Worm (Caenorhabditis elegans) whole organism, L4 larva: ENCODE data around the gene srh-31.

Source experiments
- ctbp-1 ChIP-seq: fragments of 200-800 bp; sonication (Bioruptor generic); IDR thresholded peaks from 2 replicates; pipeline ENCODE4 v1.3.6; 2022; ENCODE audit warnings: missing genetic modification reagents, missing genetic modification characterization, missing compliant biosample characterization
- daf-16 ChIP-seq, 3 experiments: sonication (generic microtip); optimal IDR thresholded peaks; 2 replicates each; lab custom pipeline; 2016 to 2017; ENCODE audit warnings: missing genetic modification characterization in 3 of 3, missing genetic modification reagents in 3 of 3, mild to moderate bottlenecking in 2 of 3, missing compliant biosample characterization in 2 of 3, missing biosample characterization in 1 of 3, moderate library complexity in 1 of 3
- egl-27 ChIP-seq: sonication (generic microtip); optimal IDR thresholded peaks from 3 replicates; lab custom pipeline; 2017; ENCODE audit warnings: missing biosample characterization, missing genetic modification reagents, missing genetic modification characterization
- fos-1 ChIP-seq: fragments of 150-350 bp; optimal IDR thresholded peaks from 2 replicates; lab custom pipeline; 2014; ENCODE audit warnings: missing biosample characterization, missing genetic modification characterization
- lir-3 ChIP-seq: sonication (generic microtip); optimal IDR thresholded peaks from 2 replicates; lab custom pipeline; 2016; ENCODE audit warnings: mild to moderate bottlenecking, missing genetic modification characterization, missing compliant biosample characterization
- mes-2 ChIP-seq: sonication (generic microtip); optimal IDR thresholded peaks from 2 replicates; lab custom pipeline; 2016; ENCODE audit warnings: missing genotype, mild to moderate bottlenecking, missing genetic modification characterization, missing compliant biosample characterization; ENCODE audit not compliant: poor library complexity, severe bottlenecking
- nhr-11 ChIP-seq: fragments of 150-350 bp; optimal IDR thresholded peaks from 2 replicates; lab custom pipeline; 2014; ENCODE audit warnings: missing biosample characterization, missing genetic modification characterization
- nhr-111 ChIP-seq: fragments of 200-800 bp; sonication (Bioruptor generic); optimal IDR thresholded peaks from 2 replicates; lab custom pipeline; 2018; ENCODE audit warnings: mild to moderate bottlenecking, missing genetic modification characterization, missing compliant biosample characterization
- ztf-11 ChIP-seq: fragments of 150-350 bp; optimal IDR thresholded peaks from 2 replicates; lab custom pipeline; 2014; ENCODE audit warnings: missing biosample characterization, missing genetic modification characterization

ce11 chrV:17673343-17673742, 33.8 kb upstream of the srh-31 start, which contains the start of gene str-93:
- TF ChIP-seq mes-2 (tag; lab: Kevin White, UChicago), result no peak
- no peak for TF ChIP-seq daf-16 (GFP tag; optimal IDR thresholded peaks at IDR 0.05; lab: Kevin White, UChicago)
- TF ChIP-seq daf-16 (tag; optimal IDR thresholded peaks at IDR 0.05; lab: Kevin White, UChicago), result no peak
- no peak for TF ChIP-seq lir-3 (tag; lab: Kevin White, UChicago)
- TF ChIP-seq egl-27 (tag; lab: Kevin White, UChicago), result no peak
- TF ChIP-seq ztf-11 (tag; lab: Kevin White, UChicago), result no peak
- TF ChIP-seq fos-1 (tag; lab: Kevin White, UChicago), result no peak
- TF ChIP-seq ctbp-1 (GFP tag; lab: Robert Waterston, UW), result no peak
- no peak for TF ChIP-seq nhr-111 (GFP tag; lab: Kevin White, UChicago)
- no peak for TF ChIP-seq nhr-11 (tag; lab: Kevin White, UChicago)
